Worm (Caenorhabditis elegans): ENCODE results near the gene srx-136.

DNA sequence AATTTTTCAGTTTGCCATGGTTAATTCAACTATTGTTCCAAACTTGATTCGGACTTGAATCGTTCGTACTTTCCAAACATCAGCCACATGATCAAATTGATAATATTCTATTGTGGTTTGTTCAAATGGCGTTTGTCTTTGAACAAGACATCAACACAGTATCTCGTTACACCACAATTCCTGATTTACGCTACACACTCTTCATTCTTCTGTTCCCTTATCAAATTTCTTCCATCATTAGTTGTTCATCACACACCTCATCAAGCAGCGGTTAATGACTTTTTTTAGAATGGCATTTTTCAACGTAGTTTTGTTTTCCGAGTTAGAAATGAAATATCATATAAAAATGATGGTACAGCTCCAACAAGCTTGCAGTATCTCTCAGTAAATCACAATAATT is 21.0 kb downstream of the srx-136 start:
- TF ChIP-seq tag-97 (GFP tag; IDR thresholded peaks at IDR 0.05) (no peak), nhr-11 (tag; optimal IDR thresholded peaks at IDR 0.05) (no peak), Y75B8A.6 (GFP tag; IDR thresholded peaks at IDR 0.05) (no peak), ama-1 (optimal IDR thresholded peaks at IDR 0.05) (no peak), R02D3.7 (tag; optimal IDR thresholded peaks at IDR 0.05) (no peak), mdt-29 (GFP tag; IDR thresholded peaks at IDR 0.05) (no peak), gei-8 (GFP tag; optimal IDR thresholded peaks at IDR 0.05) (no peak), nhr-6 (tag; optimal IDR thresholded peaks at IDR 0.05) (peak; percentile 70), zag-1 (tag; optimal IDR thresholded peaks at IDR 0.05) (no peak), F37D6.2 (tag; optimal IDR thresholded peaks at IDR 0.05) (no peak)
